Fruit fly (Drosophila melanogaster): ENCODE results near the gene mRpL47.

The mRpL47 gene

dm6 chr3R:9543495-9544180 is 27.9 kb upstream of the mRpL47 start:
- no peak for TF ChIP-seq EcR (GFP tag; optimal IDR thresholded peaks at IDR 0.05)
- TF ChIP-seq usp (GFP tag; optimal IDR thresholded peaks at IDR 0.05): no peak
- TF ChIP-seq psq (optimal IDR thresholded peaks at IDR 0.05): no peak

dm6 chr3R:9534595-9535217 is 19.0 kb upstream of the mRpL47 start:
- TF ChIP-seq EcR (GFP tag; optimal IDR thresholded peaks at IDR 0.05) (no peak), CG8478 (optimal IDR thresholded peaks at IDR 0.05) (no peak), pan (optimal IDR thresholded peaks at IDR 0.05) (no peak), psq (optimal IDR thresholded peaks at IDR 0.05) (no peak), Dll (optimal IDR thresholded peaks at IDR 0.05) (no peak), usp (GFP tag; optimal IDR thresholded peaks at IDR 0.05) (no peak)

dm6 chr3R:9534125-9534496 is 18.4 kb upstream of the mRpL47 start:
- TF ChIP-seq psq (optimal IDR thresholded peaks at IDR 0.05) (no peak), pan (optimal IDR thresholded peaks at IDR 0.05) (no peak), EcR (GFP tag; optimal IDR thresholded peaks at IDR 0.05) (no peak), CG8478 (optimal IDR thresholded peaks at IDR 0.05) (no peak), Dll (optimal IDR thresholded peaks at IDR 0.05) (no peak), usp (GFP tag; optimal IDR thresholded peaks at IDR 0.05) (no peak)

dm6 chr3R:9533181-9534124 is 17.7 kb upstream of the mRpL47 start:
- TF ChIP-seq EcR (GFP tag; optimal IDR thresholded peaks at IDR 0.05) (no peak), Dll (optimal IDR thresholded peaks at IDR 0.05) (peak; percentile 91), usp (GFP tag; optimal IDR thresholded peaks at IDR 0.05) (no peak)

dm6 chr3R:9532437-9533180 is 16.9 kb upstream of the mRpL47 start, which contains the start of gene by:
TSS of gene by (minus strand) at chr3R:9533011.
- peak; percentile 73 for TF ChIP-seq Dll (optimal IDR thresholded peaks at IDR 0.05)
- TF ChIP-seq psq (optimal IDR thresholded peaks at IDR 0.05): no peak

- no peak for TF ChIP-seq EcR (GFP tag; optimal IDR thresholded peaks at IDR 0.05)
- TF ChIP-seq CG8478 (optimal IDR thresholded peaks at IDR 0.05): no peak
- no peak for TF ChIP-seq psq (optimal IDR thresholded peaks at IDR 0.05)
- TF ChIP-seq Dll (optimal IDR thresholded peaks at IDR 0.05): no peak
- TF ChIP-seq pan (optimal IDR thresholded peaks at IDR 0.05): no peak
- TF ChIP-seq usp (GFP tag; optimal IDR thresholded peaks at IDR 0.05): no peak
Observed at dm6 chr3R:9529913-9530312, 14.2 kb upstream of the mRpL47 start.

dm6 chr3R:9529387-9529897 is 13.7 kb upstream of the mRpL47 start:
- TF ChIP-seq EcR (GFP tag; optimal IDR thresholded peaks at IDR 0.05) (no peak), pan (optimal IDR thresholded peaks at IDR 0.05) (no peak), Dll (optimal IDR thresholded peaks at IDR 0.05) (no peak), usp (GFP tag; optimal IDR thresholded peaks at IDR 0.05) (no peak), psq (optimal IDR thresholded peaks at IDR 0.05) (no peak), CG8478 (optimal IDR thresholded peaks at IDR 0.05) (no peak)

dm6 chr3R:9527907-9528842 is 12.5 kb upstream of the mRpL47 start:
- TF ChIP-seq psq (optimal IDR thresholded peaks at IDR 0.05): no peak
- TF ChIP-seq CG8478 (optimal IDR thresholded peaks at IDR 0.05): no peak
- no peak for TF ChIP-seq usp (GFP tag; optimal IDR thresholded peaks at IDR 0.05)
- no peak for TF ChIP-seq pan (optimal IDR thresholded peaks at IDR 0.05)
- TF ChIP-seq EcR (GFP tag; optimal IDR thresholded peaks at IDR 0.05): no peak
- TF ChIP-seq Dll (optimal IDR thresholded peaks at IDR 0.05): no peak

dm6 chr3R:9516400-9516852 is 718 bp upstream of the mRpL47 start:
- TF ChIP-seq usp (GFP tag; optimal IDR thresholded peaks at IDR 0.05): no peak
- TF ChIP-seq psq (optimal IDR thresholded peaks at IDR 0.05): no peak
- no peak for TF ChIP-seq Dll (optimal IDR thresholded peaks at IDR 0.05)
- no peak for TF ChIP-seq EcR (GFP tag; optimal IDR thresholded peaks at IDR 0.05)

- TF ChIP-seq EcR (GFP tag; optimal IDR thresholded peaks at IDR 0.05) (no peak), pan (optimal IDR thresholded peaks at IDR 0.05) (no peak), CG8478 (optimal IDR thresholded peaks at IDR 0.05) (no peak), psq (optimal IDR thresholded peaks at IDR 0.05) (no peak), Dll (optimal IDR thresholded peaks at IDR 0.05) (no peak), usp (GFP tag; optimal IDR thresholded peaks at IDR 0.05) (no peak)
Observed at dm6 chr3R:9513052-9513420, 2.7 kb downstream of the mRpL47 start, which contains the start of the genes Ras85D and Rlb1. TSS of gene Ras85D (minus strand) at chr3R:9513067. TSS of gene Rlb1 (plus strand) at chr3R:9513327.
